Fruit fly (Drosophila melanogaster): ENCODE results near the gene CG17754.

DNA sequence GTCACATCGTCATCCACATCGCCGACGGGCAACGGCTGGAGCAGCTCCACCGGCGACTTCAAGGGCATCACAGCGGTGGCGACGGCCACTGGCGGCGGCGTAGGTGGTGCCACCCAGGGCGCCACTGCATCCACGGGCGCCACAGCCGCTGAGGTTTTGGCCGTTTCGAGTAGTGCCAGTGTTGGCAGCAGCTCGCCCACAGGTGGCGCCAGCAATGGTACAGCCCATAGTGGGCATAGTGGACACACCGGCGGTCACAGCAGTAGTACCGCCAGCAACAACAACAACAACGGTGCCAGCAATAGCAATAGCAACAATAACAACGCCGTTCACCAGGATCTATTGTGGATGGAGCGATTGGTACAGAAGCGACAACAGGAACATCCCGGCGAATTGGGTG, 36.2 kb downstream of the CG17754 start:
- TF ChIP-seq Mnt (GFP tag; optimal IDR thresholded peaks at IDR 0.05): no peak
- no peak for TF ChIP-seq toe (GFP tag; optimal IDR thresholded peaks at IDR 0.05)
- TF ChIP-seq kay (GFP tag; ENCODE audit: borderline replicate concordance): no peak
- no peak for TF ChIP-seq ovo (GFP tag; optimal IDR thresholded peaks at IDR 0.05)
- TF ChIP-seq CG12768 (GFP tag; optimal IDR thresholded peaks at IDR 0.05): no peak
- TF ChIP-seq CG7101 (tag; optimal IDR thresholded peaks at IDR 0.05): no peak
